Worm (Caenorhabditis elegans): Measurements from ENCODE around the gene nhr-94.

The nhr-94 gene

DNA sequence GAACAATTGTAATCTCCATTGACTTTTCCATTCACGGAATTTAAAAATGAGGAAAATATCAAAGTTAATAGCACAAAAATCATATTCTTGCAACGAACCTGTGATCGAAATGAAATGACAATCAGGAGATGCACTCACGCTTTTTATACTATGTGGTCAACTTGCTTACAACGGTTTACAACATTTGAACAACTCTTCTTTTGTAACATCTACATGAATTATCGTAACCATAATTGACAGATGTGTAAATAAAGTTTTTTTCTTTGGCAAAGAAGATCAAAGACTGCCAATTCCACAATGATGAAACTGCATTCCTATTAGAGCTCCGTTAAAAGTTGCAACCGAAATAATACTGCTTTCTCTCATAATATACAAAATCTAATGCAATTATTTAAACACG is 46.3 kb downstream of the nhr-94 start, which contains the start of gene F07C4.10:
Gene F07C4.10, minus strand, starts transcription at position 101 of the 400 bp plus-strand sequence.
- no peak for TF ChIP-seq ztf-4 (tag; optimal IDR thresholded peaks at IDR 0.05)
- no peak for TF ChIP-seq ceh-82 (tag; optimal IDR thresholded peaks at IDR 0.05)
- TF ChIP-seq ces-1 (GFP tag; optimal IDR thresholded peaks at IDR 0.05): no peak

DNA sequence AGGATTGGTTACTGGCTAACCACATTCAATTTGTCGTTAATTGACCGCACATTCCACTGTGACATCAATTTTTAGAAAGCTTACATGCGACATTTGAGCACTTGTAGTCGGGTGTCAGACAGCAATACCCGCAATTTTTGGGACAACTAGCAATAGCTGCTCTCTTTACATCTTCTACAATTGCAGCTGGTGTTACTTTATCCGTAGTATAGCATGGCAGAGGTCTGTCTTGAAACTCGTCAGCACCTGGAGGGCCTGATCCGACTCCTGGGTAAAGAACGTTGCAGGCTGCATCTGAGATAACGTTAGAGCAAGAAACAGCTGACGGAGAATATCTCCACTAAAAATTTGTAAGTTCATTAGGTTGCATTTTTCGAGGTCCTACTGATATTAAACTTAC is 46.8 kb downstream of the nhr-94 start:
- TF ChIP-seq nhr-85 (tag): no peak

ce11 chrV:7637801-7638200 is 48.3 kb downstream of the nhr-94 start, which contains the start of gene clec-45:
Gene clec-45, plus strand, starts transcription at chrV:7638101.
- TF ChIP-seq nhr-12 (tag; optimal IDR thresholded peaks at IDR 0.05) (no peak), zip-4 (GFP tag; optimal IDR thresholded peaks at IDR 0.05) (no peak), elt-3 (tag; optimal IDR thresholded peaks at IDR 0.05) (no peak), unc-130 (tag; optimal IDR thresholded peaks at IDR 0.05) (no peak), nhr-20 (tag; optimal IDR thresholded peaks at IDR 0.05) (no peak), ets-5 (GFP tag; IDR thresholded peaks at IDR 0.05) (no peak), lin-39 (tag; optimal IDR thresholded peaks at IDR 0.05) (no peak), lsy-2 (tag; optimal IDR thresholded peaks at IDR 0.05) (no peak), nhr-76 (tag; optimal IDR thresholded peaks at IDR 0.05) (no peak), aha-1 (tag; optimal IDR thresholded peaks at IDR 0.05) (no peak), ztf-11 (tag; optimal IDR thresholded peaks at IDR 0.05) (no peak), nhr-71 (tag; optimal IDR thresholded peaks at IDR 0.05) (no peak), dsc-1 (tag; optimal IDR thresholded peaks at IDR 0.05) (no peak)

- TF ChIP-seq nhr-77 (tag; optimal IDR thresholded peaks at IDR 0.05) (no peak), mdl-1 (tag; optimal IDR thresholded peaks at IDR 0.05) (no peak), pax-3 (tag; optimal IDR thresholded peaks at IDR 0.05) (no peak), pqm-1 (tag; optimal IDR thresholded peaks at IDR 0.05) (no peak), ztf-11 (tag; optimal IDR thresholded peaks at IDR 0.05) (no peak), fkh-4 (tag; optimal IDR thresholded peaks at IDR 0.05; ENCODE audit: borderline replicate concordance) (no peak), dpl-1 (GFP tag; optimal IDR thresholded peaks at IDR 0.05) (no peak), ceh-90 (tag; optimal IDR thresholded peaks at IDR 0.05) (no peak), C04F5.9 (tag; optimal IDR thresholded peaks at IDR 0.05) (no peak), blmp-1 (tag; optimal IDR thresholded peaks at IDR 0.05) (no peak), mab-9 (GFP tag; IDR thresholded peaks at IDR 0.05) (no peak), lin-13 (GFP tag; optimal IDR thresholded peaks at IDR 0.05) (no peak)
Observed at ce11 chrV:7635469-7635868, 50.7 kb downstream of the nhr-94 start, which contains the start of gene srd-29. Gene srd-29, plus strand, starts transcription at chrV:7635769.

ce11 chrV:7634657-7635056 is 51.5 kb downstream of the nhr-94 start, which contains the start of gene srd-31:
Gene srd-31, minus strand, starts transcription at chrV:7634757.
- TF ChIP-seq nhr-19 (GFP tag; conservative IDR thresholded peaks at IDR 0.05) (no peak), C16A3.4 (tag; optimal IDR thresholded peaks at IDR 0.05) (no peak), swsn-7 (tag; optimal IDR thresholded peaks at IDR 0.05) (no peak), aha-1 (tag; optimal IDR thresholded peaks at IDR 0.05) (no peak)
